Worm (Caenorhabditis elegans): ENCODE results near the gene amdh-1.

Gene amdh-1

ce11 chrIII:6206161-6206853 is 45.3 kb upstream of the amdh-1 start, which contains the start of the genes sna-3 and rps-3 (continued):
- TF ChIP-seq him-1 (tag; optimal IDR thresholded peaks at IDR 0.05) (no peak), unc-62 (GFP tag; optimal IDR thresholded peaks at IDR 0.05) (peak; percentile 14), nfya-2 (GFP tag; IDR thresholded peaks at IDR 0.05) (no peak), hsf-1 (GFP tag; IDR thresholded peaks at IDR 0.05) (peak; percentile 58; the same call in 1 of the 2 replicates), ceh-91 (GFP tag; IDR thresholded peaks at IDR 0.05) (peak; percentile 38; the same call in 1 of the 2 replicates), egl-18 (GFP tag; IDR thresholded peaks at IDR 0.05) (no peak), mcd-1 (GFP tag; IDR thresholded peaks at IDR 0.05) (peak; percentile 72), cebp-2 (GFP tag; IDR thresholded peaks at IDR 0.05) (no peak), ceh-40 (GFP tag; IDR thresholded peaks at IDR 0.05) (no peak), bed-2 (GFP tag; IDR thresholded peaks at IDR 0.05) (no peak), madf-3 (GFP tag; IDR thresholded peaks at IDR 0.05) (0 out of 2 replicates have a peak, but pooled peaks have one; percentile 20), D2030.7 (GFP tag; IDR thresholded peaks at IDR 0.05) (peak; percentile 72), B0336.3 (GFP tag; IDR thresholded peaks at IDR 0.05) (no peak), Y53F4B.3 (GFP tag; IDR thresholded peaks at IDR 0.05) (no peak), sdz-38 (tag; optimal IDR thresholded peaks at IDR 0.05) (no peak), lin-26 (GFP tag; IDR thresholded peaks at IDR 0.05) (no peak), tlf-1 (GFP tag; optimal IDR thresholded peaks at IDR 0.05) (peak; percentile 31), mxl-1 (tag; optimal IDR thresholded peaks at IDR 0.05) (no peak), C06A6.2 (GFP tag; conservative IDR thresholded peaks at IDR 0.05) (no peak), ZK185.1 (tag; optimal IDR thresholded peaks at IDR 0.05; ENCODE audit: poor library complexity, severe bottlenecking) (peak; percentile 40), Y56A3A.18 (GFP tag; IDR thresholded peaks at IDR 0.05) (no peak), rec-8 (tag; optimal IDR thresholded peaks at IDR 0.05) (no peak), ztf-25 (GFP tag; IDR thresholded peaks at IDR 0.05) (no peak), F39B2.1 (GFP tag; IDR thresholded peaks at IDR 0.05) (no peak), ztf-22 (GFP tag; optimal IDR thresholded peaks at IDR 0.05) (no peak), ekl-4 (GFP tag; IDR thresholded peaks at IDR 0.05) (no peak), F22D6.2 (tag; optimal IDR thresholded peaks at IDR 0.05) (no peak), C17E4.6 (GFP tag; IDR thresholded peaks at IDR 0.05) (no peak), nfya-1 (tag; optimal IDR thresholded peaks at IDR 0.05; ENCODE audit: borderline replicate concordance, insufficient read depth) (no peak), efl-1 (GFP tag; optimal IDR thresholded peaks at IDR 0.05) (peak; percentile 48), F10E7.11 (tag; optimal IDR thresholded peaks at IDR 0.05) (no peak), lsy-27 (tag; optimal IDR thresholded peaks at IDR 0.05; ENCODE audit: borderline replicate concordance, insufficient read depth) (no peak)

ce11 chrIII:6207046-6207445 is 44.6 kb upstream of the amdh-1 start:
- peak; percentile 49 for TF ChIP-seq zfh-2 (GFP tag; conservative IDR thresholded peaks at IDR 0.05)
- TF ChIP-seq repo-1 (tag; optimal IDR thresholded peaks at IDR 0.05), result no peak
- TF ChIP-seq hsf-1 (GFP tag; IDR thresholded peaks at IDR 0.05), result no peak
- TF ChIP-seq sea-2 (GFP tag; IDR thresholded peaks at IDR 0.05), result no peak
- no peak for TF ChIP-seq mxl-1 (tag; optimal IDR thresholded peaks at IDR 0.05)
- no peak for TF ChIP-seq mel-28 (tag; optimal IDR thresholded peaks at IDR 0.05; ENCODE audit: borderline replicate concordance)
- TF ChIP-seq snpc-1.1 (tag; optimal IDR thresholded peaks at IDR 0.05; ENCODE audit: insufficient read depth), result no peak
- no peak for TF ChIP-seq hrde-1 (tag; optimal IDR thresholded peaks at IDR 0.05; ENCODE audit: borderline replicate concordance)
- no peak for TF ChIP-seq lir-1 (GFP tag; conservative IDR thresholded peaks at IDR 0.05)
- peak; percentile 18; the same call in 1 of the 2 replicates for TF ChIP-seq D2030.7 (GFP tag; IDR thresholded peaks at IDR 0.05)
- TF ChIP-seq F33H1.4 (GFP tag; IDR thresholded peaks at IDR 0.05), result peak; percentile 26; the same call in 1 of the 2 replicates
- 0 out of 2 replicates have a peak, but pooled peaks have one; percentile 57 for TF ChIP-seq ceh-58 (GFP tag; IDR thresholded peaks at IDR 0.05)
- TF ChIP-seq atf-7 (tag; optimal IDR thresholded peaks at IDR 0.05), result no peak
- no peak for TF ChIP-seq F49E8.2 (tag; optimal IDR thresholded peaks at IDR 0.05; ENCODE audit: insufficient read depth)
- peak; percentile 56; the same call in 1 of the 2 replicates for TF ChIP-seq dox-1 (GFP tag; IDR thresholded peaks at IDR 0.05)
- no peak for TF ChIP-seq nhr-80 (tag; optimal IDR thresholded peaks at IDR 0.05)
- no peak for TF ChIP-seq unc-130 (GFP tag; optimal IDR thresholded peaks at IDR 0.05)
- no peak for TF ChIP-seq F22D6.2 (tag; optimal IDR thresholded peaks at IDR 0.05)
- no peak for TF ChIP-seq nfya-2 (GFP tag; IDR thresholded peaks at IDR 0.05)
- TF ChIP-seq lin-40 (tag; optimal IDR thresholded peaks at IDR 0.05), result no peak
